Worm (Caenorhabditis elegans) whole organism, young adult: ENCODE measurements around the gene dolk-1.
A peak's percentile ranks its signal among the peaks of the same experiment; 100 is the strongest.

ENCODE experiments used
- C17E4.6 ChIP-seq: fragments of 200-800 bp; sonication (Bioruptor generic); IDR thresholded peaks from 2 replicates; pipeline ENCODE4 v1.3.6; 2022; ENCODE audit warnings: missing genetic modification reagents, missing genetic modification characterization, missing compliant biosample characterization
- F37B4.10 ChIP-seq: fragments of 200-800 bp; sonication (Bioruptor generic); IDR thresholded peaks from 2 replicates; pipeline ENCODE4 v1.3.6; 2022; ENCODE audit warnings: missing genetic modification characterization, missing compliant biosample characterization
- F57A8.1 ChIP-seq: fragments of 200-800 bp; sonication (Bioruptor generic); optimal IDR thresholded peaks from 2 replicates; lab custom pipeline; 2018; ENCODE audit warnings: mild to moderate bottlenecking, missing genetic modification characterization, moderate library complexity, missing compliant biosample characterization
- K12H6.12 ChIP-seq: fragments of 200-800 bp; sonication (Bioruptor generic); optimal IDR thresholded peaks from 2 replicates; lab custom pipeline; 2018; ENCODE audit warnings: mild to moderate bottlenecking, missing genetic modification characterization, missing compliant biosample characterization
- attf-5 ChIP-seq: fragments of 200-800 bp; sonication (Bioruptor generic); optimal IDR thresholded peaks from 2 replicates; lab custom pipeline; 2018; ENCODE audit warnings: mild to moderate bottlenecking, missing genetic modification characterization, missing compliant biosample characterization
- chd-7 ChIP-seq: sonication (generic microtip); optimal IDR thresholded peaks from 2 replicates; lab custom pipeline; 2016; ENCODE audit warnings: mild to moderate bottlenecking, missing genetic modification characterization, moderate library complexity, missing compliant biosample characterization
- egl-44 ChIP-seq: fragments of 200-800 bp; sonication (Bioruptor generic); IDR thresholded peaks from 2 replicates; pipeline ENCODE4 v1.3.6; 2022; ENCODE audit warnings: missing genetic modification reagents, missing genetic modification characterization, missing compliant biosample characterization
- hmg-1.2 ChIP-seq: fragments of 200-800 bp; sonication (Bioruptor generic); IDR thresholded peaks from 2 replicates; pipeline ENCODE4 v1.3.6; 2022; ENCODE audit warnings: missing genetic modification reagents, missing genetic modification characterization, missing compliant biosample characterization
- hsf-1 ChIP-seq: fragments of 200-800 bp; sonication (Bioruptor generic); IDR thresholded peaks from 2 replicates; pipeline ENCODE4 v1.3.6; 2022; ENCODE audit warnings: missing genetic modification reagents, missing genetic modification characterization, missing compliant biosample characterization
- let-607 ChIP-seq, 2 experiments: fragments of 200-800 bp in 1 of 2; sonication (Bioruptor generic) in 1 of 2; sonication (generic microtip) in 1 of 2; optimal IDR thresholded peaks; 2 replicates each; lab custom pipeline; 2016 to 2018; ENCODE audit warnings: mild to moderate bottlenecking in 2 of 2, missing compliant biosample characterization in 2 of 2, missing genetic modification characterization in 2 of 2, moderate library complexity in 2 of 2, missing genotype in 1 of 2
- nhr-80 ChIP-seq: sonication (generic microtip); optimal IDR thresholded peaks from 2 replicates; lab custom pipeline; 2016; ENCODE audit warnings: missing genetic modification characterization, missing compliant biosample characterization
- somi-1 ChIP-seq: fragments of 200-800 bp; sonication (Bioruptor generic); optimal IDR thresholded peaks from 2 replicates; lab custom pipeline; 2018; ENCODE audit warnings: mild to moderate bottlenecking, missing genetic modification characterization, missing compliant biosample characterization
- tbp1 ChIP-seq: fragments of 200-800 bp; sonication (Bioruptor generic); optimal IDR thresholded peaks from 2 replicates; lab custom pipeline; 2018; ENCODE audit warnings: mild to moderate bottlenecking, missing genetic modification characterization, missing compliant biosample characterization
- tbx-9 ChIP-seq: sonication (generic microtip); optimal IDR thresholded peaks from 2 replicates; lab custom pipeline; 2016; ENCODE audit warnings: borderline replicate concordance, missing genetic modification characterization, inconsistent platforms, missing compliant biosample characterization
- unc-62 ChIP-seq: fragments of 150-350 bp; optimal IDR thresholded peaks from 2 replicates; lab custom pipeline; 2014; ENCODE audit warnings: missing biosample characterization, missing genetic modification reagents, missing genetic modification characterization
- ztf-26 ChIP-seq: sonication (generic microtip); optimal IDR thresholded peaks from 2 replicates; lab custom pipeline; 2017; ENCODE audit warnings: missing genetic modification characterization, missing compliant biosample characterization
- ztf-6 ChIP-seq: fragments of 200-800 bp; sonication (Bioruptor generic); IDR thresholded peaks from 2 replicates; pipeline ENCODE4 v1.3.6; 2022; ENCODE audit warnings: missing genetic modification reagents, missing genetic modification characterization, missing compliant biosample characterization

The dolk-1 gene

ce11 chrIII:11881549-11881948, 51.9 kb downstream of the dolk-1 start (continued):
- no peak for TF ChIP-seq somi-1 (GFP tag; lab: Kevin White, UChicago)
- no peak for TF ChIP-seq tbp1 (GFP tag; lab: Kevin White, UChicago)
- no peak for TF ChIP-seq let-607 (tag; optimal IDR thresholded peaks at IDR 0.05; lab: Kevin White, UChicago)
- TF ChIP-seq attf-5 (GFP tag; lab: Kevin White, UChicago) = peak; percentile 14
- no peak for TF ChIP-seq tbx-9 (tag; lab: Kevin White, UChicago)
- TF ChIP-seq hmg-1.2 (GFP tag; lab: Robert Waterston, UW) = peak; percentile 93
- TF ChIP-seq K12H6.12 (tag; lab: Kevin White, UChicago) = no peak
- no peak for TF ChIP-seq ztf-6
- peak; percentile 86 for TF ChIP-seq nhr-80 (tag; lab: Kevin White, UChicago)
- TF ChIP-seq unc-62 = peak; percentile 49
- TF ChIP-seq chd-7 (tag; lab: Kevin White, UChicago) = no peak
- no peak for TF ChIP-seq F57A8.1 (GFP tag; lab: Kevin White, UChicago)
- no peak for TF ChIP-seq C17E4.6 (GFP tag; lab: Robert Waterston, UW)
- TF ChIP-seq egl-44 (GFP tag; lab: Robert Waterston, UW) = no peak
- no peak for TF ChIP-seq F37B4.10 (GFP tag; lab: Robert Waterston, UW)
- TF ChIP-seq hsf-1 = no peak
- no peak for TF ChIP-seq ztf-26 (tag; lab: Kevin White, UChicago)
